Fruit fly (Drosophila melanogaster) whole organism, embryonic: ENCODE data around the gene r-l.

Source experiments
- Atf-2 ChIP-seq: fragments of 200-800 bp; sonication (Bioruptor generic); optimal IDR thresholded peaks from 2 replicates; lab custom pipeline; 2016; ENCODE audit warnings: missing biosample characterization, missing genetic modification characterization
- B-H2 ChIP-seq: fragments of 200-800 bp; sonication (Bioruptor generic); optimal IDR thresholded peaks from 2 replicates; lab custom pipeline; 2018; ENCODE audit warnings: missing biosample characterization, mild to moderate bottlenecking, missing genetic modification characterization
- CG10209 ChIP-seq: fragments of 200-800 bp; sonication (Bioruptor generic); optimal IDR thresholded peaks from 3 replicates; lab custom pipeline; 2017; ENCODE audit warnings: missing biosample characterization, mild to moderate bottlenecking, missing genetic modification characterization, missing genetic modification reagents
- CG10979 ChIP-seq: fragments of 200-800 bp; sonication (Bioruptor generic); optimal IDR thresholded peaks from 2 replicates; lab custom pipeline; 2018; ENCODE audit warnings: missing biosample characterization, mild to moderate bottlenecking, missing genetic modification characterization, moderate library complexity
- CG11247 ChIP-seq: fragments of 200-800 bp; sonication (Bioruptor generic); IDR thresholded peaks from 2 replicates; pipeline ENCODE4 v1.3.6; 2022; ENCODE audit warnings: missing biosample characterization, missing genetic modification characterization
- CG11504 ChIP-seq: fragments of 200-800 bp; sonication (Bioruptor generic); optimal IDR thresholded peaks from 3 replicates; lab custom pipeline; 2019; ENCODE audit warnings: missing biosample characterization, mild to moderate bottlenecking, missing genetic modification characterization, moderate library complexity
- CG11723 ChIP-seq: fragments of 200-800 bp; sonication (Bioruptor generic); optimal IDR thresholded peaks from 2 replicates; lab custom pipeline; 2017; ENCODE audit warnings: missing biosample characterization, mild to moderate bottlenecking, missing genetic modification characterization
- CG12236 ChIP-seq: fragments of 200-800 bp; sonication (Bioruptor generic); optimal IDR thresholded peaks from 2 replicates; lab custom pipeline; 2016; ENCODE audit warnings: missing biosample characterization, missing genetic modification characterization
- CG16863 ChIP-seq: fragments of 200-800 bp; sonication (Bioruptor generic); optimal IDR thresholded peaks from 3 replicates; lab custom pipeline; 2016; ENCODE audit warnings: missing biosample characterization, missing genetic modification characterization
- CG18599 ChIP-seq: fragments of 200-800 bp; sonication (Bioruptor generic); optimal IDR thresholded peaks from 3 replicates; lab custom pipeline; 2017; ENCODE audit warnings: missing biosample characterization, missing genetic modification characterization, mild to moderate bottlenecking, moderate library complexity, missing genetic modification reagents
- CG18764 ChIP-seq: fragments of 200-800 bp; sonication (Bioruptor generic); optimal IDR thresholded peaks from 3 replicates; lab custom pipeline; 2016; ENCODE audit warnings: missing biosample characterization, missing genetic modification characterization
- CG31388 ChIP-seq: fragments of 200-800 bp; sonication (Bioruptor generic); optimal IDR thresholded peaks from 2 replicates; lab custom pipeline; 2016; ENCODE audit warnings: missing biosample characterization, missing genetic modification characterization
- CG31441 ChIP-seq: fragments of 200-800 bp; sonication (Bioruptor generic); IDR thresholded peaks from 2 replicates; pipeline ENCODE4 v1.3.6; 2022; ENCODE audit warnings: missing biosample characterization, missing genetic modification characterization
- CG3407 ChIP-seq: fragments of 200-800 bp; sonication (Bioruptor generic); optimal IDR thresholded peaks from 2 replicates; lab custom pipeline; 2018; ENCODE audit warnings: missing biosample characterization, mild to moderate bottlenecking, missing genetic modification characterization
- CG43689 ChIP-seq: fragments of 200-800 bp; sonication (Bioruptor generic); IDR thresholded peaks from 2 replicates; pipeline ENCODE4 v1.3.6; 2022; ENCODE audit warnings: missing biosample characterization, missing genetic modification characterization
- CG5245 ChIP-seq: fragments of 200-800 bp; sonication (Bioruptor generic); optimal IDR thresholded peaks from 3 replicates; lab custom pipeline; 2016; ENCODE audit warnings: missing biosample characterization, missing genetic modification characterization
- CG6689 ChIP-seq: fragments of 200-800 bp; sonication (Bioruptor generic); IDR thresholded peaks from 2 replicates; pipeline ENCODE4 v1.3.6; 2022; ENCODE audit warnings: missing biosample characterization, missing genetic modification characterization
- CG7357 ChIP-seq: fragments of 200-800 bp; sonication (Bioruptor generic); IDR thresholded peaks from 3 replicates; pipeline ENCODE4 v1.3.6; 2022; ENCODE audit warnings: missing biosample characterization, missing genetic modification characterization
- CG9817 ChIP-seq: fragments of 200-800 bp; sonication (Bioruptor generic); optimal IDR thresholded peaks from 2 replicates; lab custom pipeline; 2018; ENCODE audit warnings: missing biosample characterization, mild to moderate bottlenecking, missing genetic modification characterization, moderate library complexity
- Camta ChIP-seq: fragments of 200-800 bp; sonication (Bioruptor generic); optimal IDR thresholded peaks from 2 replicates; lab custom pipeline; 2016; ENCODE audit warnings: missing biosample characterization, missing genetic modification characterization
- Dad ChIP-seq: fragments of 200-800 bp; sonication (Bioruptor generic); optimal IDR thresholded peaks from 3 replicates; lab custom pipeline; 2016; ENCODE audit warnings: missing biosample characterization, missing genetic modification characterization
- Dp ChIP-seq: fragments of 200-800 bp; sonication (Bioruptor generic); optimal IDR thresholded peaks from 2 replicates; lab custom pipeline; 2018; ENCODE audit warnings: missing biosample characterization, mild to moderate bottlenecking, missing genetic modification characterization, moderate library complexity
- Fer3 ChIP-seq: fragments of 200-800 bp; sonication (Bioruptor generic); optimal IDR thresholded peaks from 2 replicates; lab custom pipeline; 2018; ENCODE audit warnings: missing biosample characterization, mild to moderate bottlenecking, missing genetic modification characterization, moderate library complexity
- GATAe ChIP-seq: fragments of 200-800 bp; sonication (Bioruptor generic); conservative IDR thresholded peaks from 2 replicates; pipeline ENCODE4 v1.3.6; 2022; ENCODE audit warnings: missing biosample characterization, missing genetic modification characterization
- Gug ChIP-seq: fragments of 200-800 bp; sonication (Bioruptor generic); IDR thresholded peaks from 4 replicates; pipeline ENCODE4 v1.3.6; 2022; ENCODE audit warnings: missing biosample characterization, missing genetic modification characterization
- Hr39 ChIP-seq: fragments of >200 bp; optimal IDR thresholded peaks from 2 replicates; lab custom pipeline; 2017
- Hr51 ChIP-seq, 2 experiments: fragments of 200-800 bp; sonication (Bioruptor generic); optimal IDR thresholded peaks; 2 replicates in 1 of 2; 3 replicates in 1 of 2; lab custom pipeline; 2016 to 2018; ENCODE audit warnings: missing biosample characterization in 2 of 2, missing genetic modification characterization in 2 of 2, mild to moderate bottlenecking in 1 of 2, moderate library complexity in 1 of 2
- NfI ChIP-seq: fragments of 200-800 bp; sonication (Bioruptor generic); optimal IDR thresholded peaks from 3 replicates; lab custom pipeline; 2018; ENCODE audit warnings: missing biosample characterization, mild to moderate bottlenecking, missing genetic modification characterization, moderate library complexity
- Oli ChIP-seq: fragments of 200-800 bp; sonication (Bioruptor generic); optimal IDR thresholded peaks from 2 replicates; lab custom pipeline; 2018; ENCODE audit warnings: missing biosample characterization, mild to moderate bottlenecking, missing genetic modification characterization, moderate library complexity
- Sry-β ChIP-seq: fragments of 200-800 bp; sonication (Bioruptor generic); optimal IDR thresholded peaks from 2 replicates; lab custom pipeline; 2018; ENCODE audit warnings: missing biosample characterization, mild to moderate bottlenecking, missing genetic modification characterization, moderate library complexity
- Trl ChIP-seq, 3 experiments: fragments of >200 bp in 2 of 3; fragments of 200-800 bp in 1 of 3; sonication (Bioruptor generic) in 1 of 3; optimal IDR thresholded peaks; 2 replicates in 1 of 3; 3 replicates in 2 of 3; lab custom pipeline; 2016 to 2017; ENCODE audit warnings: missing biosample characterization in 1 of 3, missing genetic modification characterization in 1 of 3
- al ChIP-seq: fragments of 200-800 bp; sonication (Bioruptor generic); IDR thresholded peaks from 2 replicates; pipeline ENCODE4 v1.3.6; 2022; ENCODE audit warnings: missing biosample characterization, missing genetic modification characterization
- az2 ChIP-seq: fragments of 200-800 bp; sonication (Bioruptor generic); optimal IDR thresholded peaks from 3 replicates; lab custom pipeline; 2016; ENCODE audit warnings: missing biosample characterization, missing genetic modification characterization
- bcd ChIP-seq: fragments of 200-800 bp; sonication (Bioruptor generic); optimal IDR thresholded peaks from 2 replicates; lab custom pipeline; 2017; ENCODE audit warnings: missing biosample characterization, mild to moderate bottlenecking, missing genetic modification characterization
- chn ChIP-seq: fragments of 200-800 bp; sonication (Bioruptor generic); optimal IDR thresholded peaks from 2 replicates; lab custom pipeline; 2016; ENCODE audit warnings: missing biosample characterization, missing genetic modification characterization
- esg ChIP-seq: fragments of 200-800 bp; sonication (Bioruptor generic); conservative IDR thresholded peaks from 2 replicates; pipeline ENCODE4 v1.3.6; 2022; ENCODE audit warnings: missing biosample characterization, missing genetic modification characterization
- fd102C ChIP-seq: fragments of 200-800 bp; sonication (Bioruptor generic); optimal IDR thresholded peaks from 2 replicates; lab custom pipeline; 2018; ENCODE audit warnings: missing biosample characterization, mild to moderate bottlenecking, missing genetic modification characterization, moderate library complexity
- ftz-f1 ChIP-seq: fragments of 200-800 bp; sonication (Bioruptor generic); optimal IDR thresholded peaks from 2 replicates; lab custom pipeline; 2016; ENCODE audit warnings: missing biosample characterization, missing genetic modification characterization
- gcm ChIP-seq: fragments of 200-800 bp; sonication (Bioruptor generic); optimal IDR thresholded peaks from 2 replicates; lab custom pipeline; 2019; ENCODE audit warnings: missing biosample characterization, mild to moderate bottlenecking, missing genetic modification characterization, moderate library complexity
- gsb-n ChIP-seq: fragments of 200-800 bp; sonication (Bioruptor generic); optimal IDR thresholded peaks from 3 replicates; lab custom pipeline; 2018; ENCODE audit warnings: missing biosample characterization, mild to moderate bottlenecking, missing genetic modification characterization
- kah ChIP-seq: fragments of 200-800 bp; sonication (Bioruptor generic); optimal IDR thresholded peaks from 2 replicates; lab custom pipeline; 2018; ENCODE audit warnings: missing biosample characterization, mild to moderate bottlenecking, missing genetic modification characterization
- mam ChIP-seq: fragments of 200-800 bp; sonication (Bioruptor generic); optimal IDR thresholded peaks from 3 replicates; lab custom pipeline; 2016; ENCODE audit warnings: missing biosample characterization, missing genetic modification characterization
- nau ChIP-seq: fragments of 200-800 bp; sonication (Bioruptor generic); optimal IDR thresholded peaks from 3 replicates; lab custom pipeline; 2017; ENCODE audit warnings: missing biosample characterization, mild to moderate bottlenecking, missing genetic modification characterization, missing genetic modification reagents
- nom ChIP-seq: fragments of 200-800 bp; sonication (Bioruptor generic); optimal IDR thresholded peaks from 2 replicates; lab custom pipeline; 2017; ENCODE audit warnings: missing biosample characterization, missing genetic modification characterization, mild to moderate bottlenecking, moderate library complexity, missing genetic modification reagents
- ranshi ChIP-seq: fragments of 200-800 bp; sonication (Bioruptor generic); IDR thresholded peaks from 2 replicates; pipeline ENCODE4 v1.3.6; 2022; ENCODE audit warnings: missing biosample characterization, missing genetic modification characterization
- row ChIP-seq: fragments of 200-800 bp; sonication (Bioruptor generic); IDR thresholded peaks from 3 replicates; pipeline ENCODE4 v1.3.6; 2022; ENCODE audit warnings: missing biosample characterization, missing genetic modification characterization
- sima ChIP-seq: fragments of 200-800 bp; sonication (Bioruptor generic); optimal IDR thresholded peaks from 2 replicates; lab custom pipeline; 2016; ENCODE audit warnings: missing biosample characterization, missing genetic modification characterization
- tgo ChIP-seq: fragments of 200-800 bp; sonication (Bioruptor generic); IDR thresholded peaks from 3 replicates; pipeline ENCODE4 v1.3.6; 2022; ENCODE audit warnings: missing biosample characterization, missing genetic modification characterization
- tll ChIP-seq, 2 experiments: fragments of 200-800 bp in 1 of 2; fragments of >200 bp in 1 of 2; sonication (Bioruptor generic) in 1 of 2; optimal IDR thresholded peaks; 2 replicates each; lab custom pipeline; 2017 to 2019; ENCODE audit warnings: missing biosample characterization in 2 of 2, missing genetic modification characterization in 2 of 2, mild to moderate bottlenecking in 1 of 2, moderate library complexity in 1 of 2
- tx ChIP-seq: fragments of 200-800 bp; sonication (Bioruptor generic); optimal IDR thresholded peaks from 2 replicates; lab custom pipeline; 2016; ENCODE audit warnings: missing biosample characterization, missing genetic modification characterization

The r-l gene

dm6 chr3R:21097631-21098117, 24.6 kb upstream of the r-l start, which contains the start of gene RhoGAP93B (continued):
- TF ChIP-seq fd102C (peak; percentile 48), CG16863 (GFP tag; lab: Kevin White, UChicago) (peak; percentile 89), CG12236 (GFP tag; lab: Kevin White, UChicago) (peak; percentile 57), CG10209 (peak; percentile 62), Hr51 (GFP tag; optimal IDR thresholded peaks at IDR 0.05; lab: Kevin White, UChicago) (peak; percentile 75 to 89), Oli (peak; percentile 63), CG3407 (no peak), CG43689 (no peak), Fer3 (peak; percentile 82), az2 (peak; percentile 50), esg (GFP tag; lab: Robert Waterston, UW) (peak; percentile 90), Trl (optimal IDR thresholded peaks at IDR 0.05; lab: Kevin White, UChicago) (no peak), Trl (GFP tag; optimal IDR thresholded peaks at IDR 0.05; lab: Kevin White, UChicago) (peak; percentile 86), B-H2 (GFP tag; lab: Kevin White, UChicago) (peak; percentile 84), CG18764 (GFP tag; lab: Kevin White, UChicago) (peak; percentile 63), gsb-n (tag; lab: Kevin White, UChicago) (no peak), Atf-2 (GFP tag; lab: Kevin White, UChicago) (peak; percentile 72), CG31441 (GFP tag; lab: Robert Waterston, UW) (peak; percentile 77), Dad (GFP tag; lab: Kevin White, UChicago) (peak; percentile 92), CG5245 (GFP tag; lab: Kevin White, UChicago) (peak; percentile 70), nau (no peak), tll (GFP tag; optimal IDR thresholded peaks at IDR 0.05; lab: Kevin White, UChicago) (peak in 1 of 2 experiments; percentile 29), CG31388 (GFP tag; lab: Kevin White, UChicago) (no peak), CG11723 (peak; percentile 49), gcm (GFP tag; lab: Kevin White, UChicago) (peak; percentile 60), sima (GFP tag; lab: Kevin White, UChicago) (peak; percentile 71), ftz-f1 (GFP tag; lab: Kevin White, UChicago) (peak; percentile 64), CG7357 (GFP tag; lab: Robert Waterston, UW) (peak; percentile 79; the same call in 2 of the 3 replicates), al (peak; percentile 91), bcd (GFP tag; lab: Kevin White, UChicago) (peak; percentile 70), Dp (GFP tag; lab: Kevin White, UChicago) (peak; percentile 77), CG6689 (GFP tag; lab: Robert Waterston, UW) (peak; percentile 83), CG9817 (tag; lab: Kevin White, UChicago) (peak; percentile 77), GATAe (GFP tag; lab: Robert Waterston, UW) (peak; percentile 73; the same call in 1 of the 2 replicates), nom (GFP tag; lab: Kevin White, UChicago) (peak; percentile 55), CG11504 (tag; lab: Kevin White, UChicago) (peak; percentile 81), mam (peak; percentile 91), tgo (GFP tag; lab: Robert Waterston, UW) (peak; percentile 80), Sry-β (GFP tag; lab: Kevin White, UChicago) (peak; percentile 17), Camta (GFP tag; lab: Kevin White, UChicago) (peak; percentile 76), kah (GFP tag; lab: Kevin White, UChicago) (peak; percentile 12), tx (GFP tag; lab: Kevin White, UChicago) (peak; percentile 90), ranshi (GFP tag; lab: Robert Waterston, UW) (peak; percentile 94), chn (GFP tag; lab: Kevin White, UChicago) (peak; percentile 86), NfI (GFP tag; lab: Kevin White, UChicago) (peak; percentile 74), Gug (GFP tag; lab: Robert Waterston, UW) (peak; percentile 96), Hr39 (lab: Kevin White, UChicago) (no peak), CG11247 (GFP tag; lab: Robert Waterston, UW) (peak; percentile 89), CG10979 (tag; lab: Kevin White, UChicago) (peak; percentile 71), row (GFP tag; lab: Robert Waterston, UW) (peak; percentile 96), CG18599 (GFP tag; lab: Kevin White, UChicago) (peak; percentile 89)
